Fruit fly (Drosophila melanogaster) whole organism, embryonic: ENCODE results near the gene CG15643.
A peak's percentile ranks its signal among the peaks of the same experiment; 100 is the strongest.

Experiments used
- CG10543 ChIP-seq: fragments of 200-800 bp; sonication (Bioruptor generic); optimal IDR thresholded peaks from 3 replicates; lab custom pipeline; 2017; ENCODE audit warnings: missing biosample characterization, mild to moderate bottlenecking, missing genetic modification characterization, moderate library complexity
- CG10979 ChIP-seq: fragments of 200-800 bp; sonication (Bioruptor generic); optimal IDR thresholded peaks from 2 replicates; lab custom pipeline; 2018; ENCODE audit warnings: missing biosample characterization, mild to moderate bottlenecking, missing genetic modification characterization, moderate library complexity
- CG11504 ChIP-seq: fragments of 200-800 bp; sonication (Bioruptor generic); optimal IDR thresholded peaks from 3 replicates; lab custom pipeline; 2019; ENCODE audit warnings: missing biosample characterization, mild to moderate bottlenecking, missing genetic modification characterization, moderate library complexity
- CG13775 ChIP-seq: fragments of 200-800 bp; sonication (Bioruptor generic); optimal IDR thresholded peaks from 3 replicates; lab custom pipeline; 2017; ENCODE audit warnings: missing biosample characterization, mild to moderate bottlenecking, missing genetic modification characterization
- CG1603 ChIP-seq: fragments of 200-800 bp; sonication (Bioruptor generic); optimal IDR thresholded peaks from 2 replicates; lab custom pipeline; 2019; ENCODE audit warnings: missing biosample characterization, mild to moderate bottlenecking, missing genetic modification characterization, moderate library complexity
- CG17186 ChIP-seq: fragments of 200-800 bp; sonication (Bioruptor generic); optimal IDR thresholded peaks from 3 replicates; lab custom pipeline; 2017; ENCODE audit warnings: missing biosample characterization, missing genetic modification reagents, missing genetic modification characterization
- CG18262 ChIP-seq: fragments of 200-800 bp; optimal IDR thresholded peaks from 3 replicates; lab custom pipeline; 2019; ENCODE audit warnings: missing biosample characterization, mild to moderate bottlenecking, missing genetic modification characterization, moderate library complexity
- CG1832 ChIP-seq: fragments of 200-800 bp; sonication (Bioruptor generic); optimal IDR thresholded peaks from 2 replicates; lab custom pipeline; 2017; ENCODE audit warnings: missing biosample characterization, mild to moderate bottlenecking, missing genetic modification characterization, inconsistent platforms
- CG18599 ChIP-seq: fragments of 200-800 bp; sonication (Bioruptor generic); optimal IDR thresholded peaks from 3 replicates; lab custom pipeline; 2017; ENCODE audit warnings: missing biosample characterization, missing genetic modification characterization, mild to moderate bottlenecking, moderate library complexity, missing genetic modification reagents
- CG2199 ChIP-seq: fragments of 200-800 bp; sonication (Bioruptor generic); IDR thresholded peaks from 3 replicates; pipeline ENCODE4 v1.3.6; 2022; ENCODE audit warnings: missing biosample characterization, missing genetic modification characterization
- CG2875 ChIP-seq: fragments of 200-800 bp; sonication (Bioruptor generic); optimal IDR thresholded peaks from 2 replicates; lab custom pipeline; 2017; ENCODE audit warnings: missing biosample characterization, mild to moderate bottlenecking, missing genetic modification characterization, missing genetic modification reagents
- CG32767 ChIP-seq: fragments of 200-800 bp; sonication (Bioruptor generic); IDR thresholded peaks from 2 replicates; pipeline ENCODE4 v1.3.6; 2022; ENCODE audit warnings: missing biosample characterization, missing genetic modification characterization
- CG34224 ChIP-seq: fragments of 200-800 bp; sonication (Bioruptor generic); IDR thresholded peaks from 3 replicates; pipeline ENCODE4 v1.3.6; 2022; ENCODE audit warnings: missing biosample characterization, missing genetic modification characterization; ENCODE audit not compliant: partially characterized antibody
- CG4360 ChIP-seq: fragments of 200-800 bp; sonication (Bioruptor generic); IDR thresholded peaks from 2 replicates; pipeline ENCODE4 v1.3.6; 2022; ENCODE audit warnings: missing biosample characterization, missing genetic modification characterization
- CG6254 ChIP-seq: fragments of 200-800 bp; sonication (Bioruptor generic); optimal IDR thresholded peaks from 3 replicates; lab custom pipeline; 2017; ENCODE audit warnings: mild to moderate bottlenecking, missing biosample characterization, missing genetic modification reagents, missing genetic modification characterization
- CG8359 ChIP-seq: fragments of 200-800 bp; sonication (Bioruptor generic); optimal IDR thresholded peaks from 2 replicates; lab custom pipeline; 2017; ENCODE audit warnings: missing biosample characterization, mild to moderate bottlenecking, missing genetic modification characterization, borderline replicate concordance
- CG8388 ChIP-seq: fragments of 200-800 bp; sonication (Bioruptor generic); optimal IDR thresholded peaks from 2 replicates; lab custom pipeline; 2019; ENCODE audit warnings: missing biosample characterization, mild to moderate bottlenecking, missing genetic modification characterization, moderate library complexity
- CrebB ChIP-seq: fragments of 200-800 bp; sonication (Bioruptor generic); optimal IDR thresholded peaks from 3 replicates; lab custom pipeline; 2018; ENCODE audit warnings: missing biosample characterization, mild to moderate bottlenecking, missing genetic modification characterization
- Drgx ChIP-seq: fragments of 200-800 bp; sonication (Bioruptor generic); IDR thresholded peaks from 2 replicates; pipeline ENCODE4 v1.3.6; 2022; ENCODE audit warnings: missing biosample characterization, missing genetic modification characterization
- E2f1 ChIP-seq: fragments of 200-800 bp; sonication (Bioruptor generic); IDR thresholded peaks from 2 replicates; pipeline ENCODE4 v1.3.6; 2022; ENCODE audit warnings: missing biosample characterization, missing genetic modification characterization
- HLH54F ChIP-seq: fragments of 200-800 bp; sonication (Bioruptor generic); optimal IDR thresholded peaks from 3 replicates; lab custom pipeline; 2016; ENCODE audit warnings: missing biosample characterization, missing genetic modification characterization
- Hmr ChIP-seq: fragments of 200-800 bp; sonication (Bioruptor generic); optimal IDR thresholded peaks from 3 replicates; lab custom pipeline; 2017; ENCODE audit warnings: mild to moderate bottlenecking, missing biosample characterization, missing genetic modification reagents, missing genetic modification characterization
- MESR4 ChIP-seq: fragments of 200-800 bp; sonication (Bioruptor generic); optimal IDR thresholded peaks from 2 replicates; lab custom pipeline; 2018; ENCODE audit warnings: missing biosample characterization, mild to moderate bottlenecking, missing genetic modification characterization, moderate library complexity
- Med ChIP-seq: fragments of 200-800 bp; sonication (Bioruptor generic); peaks from one replicate; lab custom pipeline; 2016; ENCODE audit warnings: missing biosample characterization, missing genetic modification characterization, mild to moderate bottlenecking, inconsistent platforms, moderate library complexity
- Scr ChIP-seq: fragments of 200-800 bp; sonication (Bioruptor generic); IDR thresholded peaks from 2 replicates; pipeline ENCODE4 v1.3.6; 2022; ENCODE audit warnings: missing biosample characterization, missing genetic modification characterization; ENCODE audit not compliant: partially characterized antibody
- Sry-δ ChIP-seq: fragments of 200-800 bp; sonication (Bioruptor generic); optimal IDR thresholded peaks from 2 replicates; lab custom pipeline; 2016; ENCODE audit warnings: missing biosample characterization, missing genetic modification characterization
- Vsx1 ChIP-seq: fragments of 200-800 bp; sonication (Bioruptor generic); optimal IDR thresholded peaks from 2 replicates; lab custom pipeline; 2017; ENCODE audit warnings: missing biosample characterization, mild to moderate bottlenecking, missing genetic modification characterization, missing genetic modification reagents
- al ChIP-seq: fragments of 200-800 bp; sonication (Bioruptor generic); IDR thresholded peaks from 2 replicates; pipeline ENCODE4 v1.3.6; 2022; ENCODE audit warnings: missing biosample characterization, missing genetic modification characterization
- bsh ChIP-seq, 2 experiments: fragments of 200-800 bp; sonication (Bioruptor generic); optimal IDR thresholded peaks; 2 replicates each; lab custom pipeline; 2017 to 2018; ENCODE audit warnings: mild to moderate bottlenecking in 2 of 2, missing biosample characterization in 2 of 2, missing genetic modification characterization in 2 of 2, moderate library complexity in 1 of 2
- croc ChIP-seq: fragments of 200-800 bp; sonication (Bioruptor generic); conservative IDR thresholded peaks from 3 replicates; pipeline ENCODE4 v1.3.6; 2022; ENCODE audit warnings: missing biosample characterization, missing genetic modification characterization
- dmrt11E ChIP-seq: fragments of 200-800 bp; sonication (Bioruptor generic); optimal IDR thresholded peaks from 3 replicates; lab custom pipeline; 2018; ENCODE audit warnings: missing biosample characterization, mild to moderate bottlenecking, missing genetic modification characterization, moderate library complexity
- eve ChIP-seq, 2 experiments: fragments of >200 bp; optimal IDR thresholded peaks; 2 replicates each; lab custom pipeline; 2017; ENCODE audit warnings: missing biosample characterization in 2 of 2, missing genetic modification characterization in 2 of 2
- fru ChIP-seq: fragments of >200 bp; optimal IDR thresholded peaks from 2 replicates; lab custom pipeline; 2017
- fu2 ChIP-seq: fragments of 200-800 bp; sonication (Bioruptor generic); optimal IDR thresholded peaks from 2 replicates; lab custom pipeline; 2016; ENCODE audit warnings: missing biosample characterization, missing genetic modification characterization
- ham ChIP-seq: fragments of 200-800 bp; sonication (Bioruptor generic); IDR thresholded peaks from 2 replicates; pipeline ENCODE4 v1.3.6; 2022; ENCODE audit warnings: missing biosample characterization, missing genetic modification characterization
- hkb ChIP-seq, 2 experiments: fragments of 200-800 bp in 1 of 2; fragments of >200 bp in 1 of 2; sonication (Bioruptor generic) in 1 of 2; IDR thresholded peaks in 1 of 2; optimal IDR thresholded peaks in 1 of 2; 2 replicates each; pipeline versions ENCODE4 v1.3.6 to Lab custom; 2017 to 2022; ENCODE audit warnings: missing biosample characterization in 1 of 2, missing genetic modification characterization in 1 of 2
- jigr1 ChIP-seq: fragments of 200-800 bp; sonication (Bioruptor generic); IDR thresholded peaks from 3 replicates; pipeline ENCODE4 v1.3.6; 2022; ENCODE audit warnings: missing biosample characterization, missing genetic modification characterization
- kni ChIP-seq: fragments of 200-800 bp; sonication (Bioruptor generic); optimal IDR thresholded peaks from 3 replicates; lab custom pipeline; 2017; ENCODE audit warnings: mild to moderate bottlenecking, missing biosample characterization, missing genetic modification reagents, missing genetic modification characterization
- nom ChIP-seq: fragments of 200-800 bp; sonication (Bioruptor generic); optimal IDR thresholded peaks from 2 replicates; lab custom pipeline; 2017; ENCODE audit warnings: missing biosample characterization, missing genetic modification characterization, mild to moderate bottlenecking, moderate library complexity, missing genetic modification reagents
- org-1 ChIP-seq: fragments of 200-800 bp; sonication (Bioruptor generic); optimal IDR thresholded peaks from 2 replicates; lab custom pipeline; 2017; ENCODE audit warnings: missing biosample characterization, missing genetic modification characterization
- pho ChIP-seq: fragments of 200-800 bp; sonication (Bioruptor generic); optimal IDR thresholded peaks from 2 replicates; lab custom pipeline; 2016; ENCODE audit warnings: missing biosample characterization, missing genetic modification characterization
- pnt ChIP-seq: fragments of 200-800 bp; sonication (Bioruptor generic); optimal IDR thresholded peaks from 3 replicates; lab custom pipeline; 2016; ENCODE audit warnings: missing biosample characterization, missing genetic modification characterization
- run ChIP-seq: fragments of 200-800 bp; sonication (Bioruptor generic); optimal IDR thresholded peaks from 3 replicates; lab custom pipeline; 2018; ENCODE audit warnings: missing biosample characterization, mild to moderate bottlenecking, missing genetic modification characterization
- sqz ChIP-seq: fragments of 200-800 bp; sonication (Bioruptor generic); optimal IDR thresholded peaks from 3 replicates; lab custom pipeline; 2018; ENCODE audit warnings: missing biosample characterization, mild to moderate bottlenecking, missing genetic modification characterization
- unpg ChIP-seq: fragments of 200-800 bp; sonication (Bioruptor generic); optimal IDR thresholded peaks from 3 replicates; lab custom pipeline; 2018; ENCODE audit warnings: missing biosample characterization, mild to moderate bottlenecking, missing genetic modification characterization, moderate library complexity
- z ChIP-seq: fragments of 200-800 bp; sonication (Bioruptor generic); IDR thresholded peaks from 3 replicates; pipeline ENCODE4 v1.3.6; 2022; ENCODE audit warnings: missing biosample characterization, missing genetic modification characterization

The CG15643 gene

DNA sequence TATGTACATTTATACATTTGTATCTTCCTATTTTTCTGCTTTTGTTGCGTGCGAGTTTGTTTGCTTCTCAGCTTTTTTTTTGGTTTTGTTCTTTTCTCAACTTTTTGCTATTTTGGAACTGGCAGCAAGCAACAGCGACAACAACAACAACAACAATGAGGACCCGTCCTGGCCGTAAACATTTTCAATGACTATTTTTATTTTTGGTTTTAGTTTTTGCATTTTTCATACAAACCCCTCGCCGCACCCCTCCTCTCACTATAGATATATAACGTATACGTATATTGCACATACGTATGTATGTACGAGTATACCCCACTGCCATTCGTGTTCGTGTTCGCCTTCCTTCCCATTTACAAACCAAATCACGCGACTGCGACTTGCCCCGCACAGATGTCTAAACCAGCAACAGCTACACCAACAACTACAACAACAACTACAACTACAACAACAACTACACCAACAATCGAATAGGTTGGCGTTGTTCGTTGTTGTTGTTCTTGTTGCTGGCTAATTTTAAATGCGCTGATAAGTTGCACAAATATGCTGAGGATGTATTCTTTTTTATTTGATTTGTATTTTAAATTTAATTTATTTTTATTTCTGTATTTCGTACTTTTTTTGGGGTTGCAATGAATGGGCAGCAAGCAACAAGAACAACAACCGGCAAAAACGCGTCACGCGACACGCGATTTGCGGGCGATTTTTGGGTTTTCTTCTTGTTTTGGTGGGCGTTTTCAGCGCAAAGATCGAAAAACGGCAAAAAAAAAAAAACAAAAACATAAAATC, 48.7 kb upstream of the CG15643 start:
- peak; percentile 34; the same call in 1 of the 2 replicates for TF ChIP-seq CG4360 (GFP tag; lab: Robert Waterston, UW)
- peak; percentile 94 for TF ChIP-seq CG8359 (GFP tag; lab: Kevin White, UChicago)
- TF ChIP-seq hkb (optimal IDR thresholded peaks at IDR 0.05; lab: Kevin White, UChicago), result no peak
- no peak for TF ChIP-seq hkb (GFP tag; IDR thresholded peaks at IDR 0.05; lab: Robert Waterston, UW)
- TF ChIP-seq CG11504 (tag; lab: Kevin White, UChicago), result peak; percentile 26
- TF ChIP-seq Drgx (GFP tag; lab: Robert Waterston, UW), result peak; percentile 61
- TF ChIP-seq Scr (GFP tag; lab: Robert Waterston, UW), result no peak
- TF ChIP-seq pnt (GFP tag; lab: Kevin White, UChicago), result no peak
- TF ChIP-seq nom (GFP tag; lab: Kevin White, UChicago), result peak; percentile 4
- peak in 1 of 2 experiments; percentile 54 for TF ChIP-seq bsh (GFP tag; optimal IDR thresholded peaks at IDR 0.05; lab: Kevin White, UChicago)
- no peak for TF ChIP-seq eve (GFP tag; optimal IDR thresholded peaks at IDR 0.05; lab: Kevin White, UChicago)

DNA sequence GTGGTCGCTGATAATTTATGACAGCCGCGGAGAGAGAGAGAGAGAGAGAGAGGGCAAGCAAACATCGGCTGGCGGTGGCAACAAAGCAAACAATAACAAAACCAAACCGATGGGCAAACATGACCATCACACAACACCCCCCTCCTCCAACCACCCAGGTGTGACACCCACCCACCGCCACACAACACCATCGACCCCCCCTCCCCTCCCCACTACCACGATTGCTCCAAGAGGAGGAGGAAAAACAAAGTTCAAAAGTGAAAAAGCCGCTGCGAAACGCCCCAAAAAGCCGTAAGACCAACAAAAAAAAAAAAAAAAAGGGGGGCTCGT, 47.6 kb upstream of the CG15643 start:
- TF ChIP-seq bsh (GFP tag; optimal IDR thresholded peaks at IDR 0.05; lab: Kevin White, UChicago), result peak in 1 of 2 experiments; percentile 12
- TF ChIP-seq CG34224 (GFP tag; lab: Robert Waterston, UW), result no peak
- no peak for TF ChIP-seq Med (GFP tag; lab: Kevin White, UChicago)
- peak; percentile 1; the same call in 1 of the 2 replicates for TF ChIP-seq E2f1
- TF ChIP-seq jigr1 (GFP tag; lab: Robert Waterston, UW), result no peak
- TF ChIP-seq CG18262 (tag; lab: Kevin White, UChicago), result peak; percentile 11
- TF ChIP-seq HLH54F, result no peak
- TF ChIP-seq Vsx1 (GFP tag; lab: Kevin White, UChicago), result peak; percentile 23
- TF ChIP-seq sqz (GFP tag; lab: Kevin White, UChicago), result peak; percentile 72
- TF ChIP-seq CG10979 (tag; lab: Kevin White, UChicago), result peak; percentile 16
- TF ChIP-seq MESR4, result no peak
- TF ChIP-seq CG13775, result no peak
- peak; percentile 68 for TF ChIP-seq CG11504 (tag; lab: Kevin White, UChicago)
- TF ChIP-seq CG8388 (GFP tag; lab: Kevin White, UChicago), result no peak
- peak; percentile 50 for TF ChIP-seq CG1603 (tag; lab: Kevin White, UChicago)
- TF ChIP-seq CG2875 (GFP tag; lab: Kevin White, UChicago), result no peak
- no peak for TF ChIP-seq pho (GFP tag; lab: Kevin White, UChicago)
- peak; percentile 19 for TF ChIP-seq org-1 (GFP tag; lab: Kevin White, UChicago)
- TF ChIP-seq ham (GFP tag; lab: Robert Waterston, UW), result 0 out of 2 replicates have a peak, but pooled peaks have one; percentile 1
- TF ChIP-seq dmrt11E (tag; lab: Kevin White, UChicago), result peak; percentile 2
- 0 out of 3 replicates have a peak, but pooled peaks have one; percentile 1 for TF ChIP-seq croc (GFP tag; lab: Robert Waterston, UW)
- peak; percentile 30 for TF ChIP-seq CG6254
- 0 out of 3 replicates have a peak, but pooled peaks have one; percentile 41 for TF ChIP-seq z
- TF ChIP-seq CG17186, result peak; percentile 6
- TF ChIP-seq CG1832 (GFP tag; lab: Kevin White, UChicago), result peak; percentile 8
- peak; percentile 1 for TF ChIP-seq CrebB
- TF ChIP-seq CG18599 (GFP tag; lab: Kevin White, UChicago), result no peak
- TF ChIP-seq CG32767 (GFP tag; lab: Robert Waterston, UW), result no peak
- TF ChIP-seq Sry-δ (GFP tag; lab: Kevin White, UChicago), result no peak
- no peak for TF ChIP-seq CG2199 (GFP tag; lab: Robert Waterston, UW)
- TF ChIP-seq kni, result peak; percentile 92
- TF ChIP-seq unpg (GFP tag; lab: Kevin White, UChicago), result peak; percentile 18
- TF ChIP-seq CG10543 (GFP tag; lab: Kevin White, UChicago), result peak; percentile 2
- no peak for TF ChIP-seq fu2 (GFP tag; lab: Kevin White, UChicago)
- peak; percentile 34 for TF ChIP-seq run (tag; lab: Kevin White, UChicago)
- no peak for TF ChIP-seq fru
- TF ChIP-seq al, result no peak
- TF ChIP-seq Hmr, result no peak
